Worm (Caenorhabditis elegans): ENCODE results near the gene irld-48.

irld-48 gene

DNA sequence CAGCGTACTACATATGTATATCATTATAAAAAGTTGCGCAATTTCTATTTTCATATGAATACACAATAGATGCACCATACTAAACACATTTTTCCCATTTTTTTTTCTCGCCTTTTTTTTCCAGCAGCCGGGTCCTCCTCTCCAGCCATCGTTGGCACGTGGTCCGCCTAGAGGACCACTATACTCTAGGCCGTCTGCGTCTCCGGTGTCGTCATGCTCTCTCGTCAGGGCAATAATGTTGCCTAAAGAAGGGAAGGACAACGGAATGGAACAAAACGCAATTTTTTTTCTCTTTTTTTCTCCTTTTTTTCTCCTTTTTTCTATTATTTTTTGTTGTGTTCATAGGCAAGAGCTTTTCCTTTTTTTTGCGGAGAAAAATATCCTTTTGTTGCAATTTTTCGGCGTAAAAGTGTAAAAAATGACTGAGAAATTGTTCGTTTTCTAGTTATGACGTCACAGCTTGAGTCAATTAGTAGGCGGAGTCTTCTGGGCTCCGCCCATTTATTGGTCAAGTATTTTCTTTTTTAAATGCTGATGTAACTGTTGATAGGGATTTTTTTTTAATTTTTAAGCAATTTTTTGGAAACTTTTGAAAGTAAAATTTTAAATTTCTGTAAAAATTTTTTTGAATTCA is 6.8 kb downstream of the irld-48 start (continued):
- TF ChIP-seq lsy-2 (tag; optimal IDR thresholded peaks at IDR 0.05) (peak in 1 of 2 experiments; percentile 28), mdl-1 (tag; optimal IDR thresholded peaks at IDR 0.05) (peak; percentile 51 to 63), fkh-8 (tag; optimal IDR thresholded peaks at IDR 0.05) (peak; percentile 29), aha-1 (tag; optimal IDR thresholded peaks at IDR 0.05) (no peak), nhr-47 (tag; optimal IDR thresholded peaks at IDR 0.05) (no peak), nhr-28 (tag; optimal IDR thresholded peaks at IDR 0.05) (no peak), ceh-8 (GFP tag; optimal IDR thresholded peaks at IDR 0.05) (peak; percentile 36), isw-1 (GFP tag; IDR thresholded peaks at IDR 0.05) (peak; percentile 40; the same call in 1 of the 2 replicates), efl-3 (GFP tag; optimal IDR thresholded peaks at IDR 0.05) (no peak), fkh-10 (GFP tag; optimal IDR thresholded peaks at IDR 0.05) (peak; percentile 85), swsn-7 (tag; optimal IDR thresholded peaks at IDR 0.05) (peak; percentile 53)

ce11 chrII:2963619-2964018 is 7.8 kb downstream of the irld-48 start:
- TF ChIP-seq mab-9 (GFP tag; IDR thresholded peaks at IDR 0.05) (no peak), lin-35 (GFP tag; optimal IDR thresholded peaks at IDR 0.05) (no peak), zip-4 (GFP tag; optimal IDR thresholded peaks at IDR 0.05) (no peak), mef-2 (tag; optimal IDR thresholded peaks at IDR 0.05) (no peak)

DNA sequence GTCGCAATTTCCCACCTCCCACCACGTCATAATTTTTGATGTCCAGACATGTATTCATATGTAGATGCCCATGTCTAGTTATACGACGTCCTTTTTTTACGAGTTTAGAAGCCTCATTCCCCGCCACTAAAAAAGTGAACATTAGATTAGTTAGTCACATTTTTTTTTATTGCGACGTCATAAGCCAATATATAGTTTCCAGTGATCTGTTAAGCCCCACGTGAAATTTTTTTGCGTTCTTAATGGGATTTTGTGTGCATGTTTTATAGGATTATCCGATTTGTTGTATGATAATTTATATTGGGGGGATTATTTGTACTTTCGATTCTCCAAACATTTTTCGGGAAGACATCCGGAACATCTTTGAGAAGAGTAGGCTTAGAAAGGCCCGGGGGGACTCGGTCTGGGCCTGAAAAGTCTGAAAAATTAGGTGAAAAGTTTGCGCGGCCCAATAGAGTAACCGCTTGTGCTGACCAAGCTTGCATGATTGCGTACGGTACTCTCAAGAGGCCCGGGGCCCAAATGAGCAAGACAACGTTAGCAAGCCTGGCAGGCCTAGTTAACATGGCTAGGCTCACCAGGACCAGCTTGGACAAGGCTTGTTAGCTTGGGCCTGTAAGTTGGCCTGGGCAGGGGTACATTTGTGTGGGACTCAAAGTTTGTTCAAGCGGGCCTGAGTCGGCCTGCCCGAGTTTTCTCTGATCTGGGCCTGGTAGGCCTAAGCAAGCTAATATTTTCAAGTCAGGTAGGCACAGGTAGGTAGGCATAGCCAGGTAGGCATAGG is 9.5 kb downstream of the irld-48 start:
- TF ChIP-seq unc-62 (GFP tag; optimal IDR thresholded peaks at IDR 0.05) (no peak), nhr-47 (tag; optimal IDR thresholded peaks at IDR 0.05) (peak; percentile 23), efl-3 (GFP tag; optimal IDR thresholded peaks at IDR 0.05) (no peak), pqm-1 (tag; optimal IDR thresholded peaks at IDR 0.05) (no peak), fkh-8 (tag; optimal IDR thresholded peaks at IDR 0.05) (peak; percentile 22), ztf-11 (tag; optimal IDR thresholded peaks at IDR 0.05) (no peak), dpl-1 (GFP tag; optimal IDR thresholded peaks at IDR 0.05) (no peak), dsc-1 (tag; optimal IDR thresholded peaks at IDR 0.05) (peak; percentile 95)

DNA sequence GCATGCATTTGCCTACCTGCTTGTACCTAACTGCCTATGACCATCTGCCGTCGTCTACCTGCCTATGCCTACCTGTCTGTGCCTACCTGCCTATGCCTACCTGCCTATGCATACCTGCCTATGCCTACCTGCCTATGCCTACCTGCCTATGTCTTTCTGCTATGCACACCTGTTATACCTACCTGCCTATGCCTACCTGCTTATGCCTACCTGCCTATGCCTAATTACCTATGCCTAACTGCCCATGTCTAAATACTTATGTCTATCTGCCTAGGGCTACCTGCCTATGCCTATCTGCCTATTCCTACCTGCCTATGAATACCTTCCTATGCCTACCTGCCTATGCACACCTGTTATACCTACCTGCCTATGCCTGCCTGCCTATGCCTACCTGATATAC is 10.5 kb downstream of the irld-48 start:
- TF ChIP-seq aha-1 (tag; optimal IDR thresholded peaks at IDR 0.05) (no peak), lin-35 (GFP tag; optimal IDR thresholded peaks at IDR 0.05) (no peak), dsc-1 (tag; optimal IDR thresholded peaks at IDR 0.05) (no peak), ama-1 (optimal IDR thresholded peaks at IDR 0.05) (no peak), isw-1 (GFP tag; IDR thresholded peaks at IDR 0.05) (no peak), egl-13 (tag; optimal IDR thresholded peaks at IDR 0.05) (no peak), fkh-10 (GFP tag; optimal IDR thresholded peaks at IDR 0.05) (no peak), aly-2 (tag; optimal IDR thresholded peaks at IDR 0.05) (no peak), egl-27 (tag; optimal IDR thresholded peaks at IDR 0.05) (no peak), ets-5 (GFP tag; IDR thresholded peaks at IDR 0.05) (no peak)

DNA sequence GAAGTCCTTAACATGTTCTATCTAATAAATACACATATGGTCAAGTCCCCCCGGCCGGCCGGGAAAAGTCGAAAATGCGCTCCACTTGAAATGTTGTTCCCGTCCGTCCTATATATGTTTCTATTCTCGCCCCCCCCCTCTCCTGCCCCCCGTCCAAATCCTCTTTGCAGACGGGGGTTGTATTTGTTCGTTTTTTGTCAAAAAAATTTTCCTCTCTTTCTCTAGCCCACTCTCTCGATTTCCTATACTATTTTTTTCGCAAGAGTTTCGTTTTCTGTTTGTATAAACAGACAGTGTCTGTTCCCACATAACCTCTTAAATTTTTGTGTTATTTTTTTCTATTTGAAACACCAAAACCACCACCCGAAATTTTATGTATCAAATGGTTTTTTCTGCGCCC is 11.2 kb downstream of the irld-48 start:
- TF ChIP-seq unc-98 (GFP tag; IDR thresholded peaks at IDR 0.05) (no peak), skn-1 (tag; optimal IDR thresholded peaks at IDR 0.05) (no peak), nhr-20 (tag; optimal IDR thresholded peaks at IDR 0.05) (peak; percentile 37), swsn-7 (tag; optimal IDR thresholded peaks at IDR 0.05) (peak; percentile 25), lin-14 (GFP tag; optimal IDR thresholded peaks at IDR 0.05) (peak; percentile 67), unc-86 (tag; optimal IDR thresholded peaks at IDR 0.05) (no peak), tbx-2 (tag; optimal IDR thresholded peaks at IDR 0.05) (peak; percentile 37), nhr-19 (GFP tag; conservative IDR thresholded peaks at IDR 0.05) (peak; percentile 31), efl-1 (optimal IDR thresholded peaks at IDR 0.05) (peak; percentile 6 to 23), efl-1 (GFP tag; optimal IDR thresholded peaks at IDR 0.05 in 1 of 2) (peak in 1 of 2 experiments; percentile 88), blmp-1 (tag; optimal IDR thresholded peaks at IDR 0.05) (peak; percentile 8), nhr-71 (tag; optimal IDR thresholded peaks at IDR 0.05) (peak; percentile 31), pqm-1 (tag; optimal IDR thresholded peaks at IDR 0.05) (no peak), egl-27 (tag; optimal IDR thresholded peaks at IDR 0.05) (no peak), lsy-2 (tag; optimal IDR thresholded peaks at IDR 0.05) (peak; percentile 8 to 20), grh-1 (GFP tag; IDR thresholded peaks at IDR 0.05) (0 out of 2 replicates have a peak, but pooled peaks have one; percentile 24), nhr-77 (tag; optimal IDR thresholded peaks at IDR 0.05) (peak; percentile 31), mep-1 (tag; optimal IDR thresholded peaks at IDR 0.05) (no peak), snu-23 (GFP tag; optimal IDR thresholded peaks at IDR 0.05) (peak; percentile 7), nhr-47 (tag; optimal IDR thresholded peaks at IDR 0.05) (peak; percentile 1), nhr-85 (tag) (peak; percentile 68), nhr-237 (tag; optimal IDR thresholded peaks at IDR 0.05) (no peak)
